Fruit fly (Drosophila melanogaster) whole organism, embryonic: ENCODE measurements around the gene Rtnl1.

Experiments used
- B-H2 ChIP-seq: fragments of 200-800 bp; sonication (Bioruptor generic); optimal IDR thresholded peaks from 2 replicates; lab custom pipeline; 2018; ENCODE audit warnings: missing biosample characterization, mild to moderate bottlenecking, missing genetic modification characterization
- BtbVII ChIP-seq: fragments of 200-800 bp; sonication (Bioruptor generic); optimal IDR thresholded peaks from 3 replicates; lab custom pipeline; 2017; ENCODE audit warnings: missing biosample characterization, mild to moderate bottlenecking, missing genetic modification characterization
- CG10366 ChIP-seq: fragments of 200-800 bp; sonication (Bioruptor generic); IDR thresholded peaks from 2 replicates; pipeline ENCODE4 v1.3.6; 2022; ENCODE audit warnings: missing biosample characterization, missing genetic modification characterization
- CG15479 ChIP-seq: fragments of 200-800 bp; sonication (Bioruptor generic); optimal IDR thresholded peaks from 3 replicates; lab custom pipeline; 2019; ENCODE audit warnings: missing biosample characterization, mild to moderate bottlenecking, missing genetic modification characterization, moderate library complexity
- CG16779 ChIP-seq: fragments of 200-800 bp; sonication (Bioruptor generic); IDR thresholded peaks from 2 replicates; pipeline ENCODE4 v1.3.6; 2022; ENCODE audit warnings: missing biosample characterization, missing genetic modification characterization
- CG16815 ChIP-seq: fragments of 200-800 bp; sonication (Bioruptor generic); optimal IDR thresholded peaks from 3 replicates; lab custom pipeline; 2017; ENCODE audit warnings: missing biosample characterization, mild to moderate bottlenecking, missing genetic modification characterization
- CG17328 ChIP-seq: fragments of 200-800 bp; sonication (Bioruptor generic); IDR thresholded peaks from 2 replicates; pipeline ENCODE4 v1.3.6; 2022; ENCODE audit warnings: missing biosample characterization, missing genetic modification characterization
- CG18599 ChIP-seq: fragments of 200-800 bp; sonication (Bioruptor generic); optimal IDR thresholded peaks from 3 replicates; lab custom pipeline; 2017; ENCODE audit warnings: missing biosample characterization, missing genetic modification characterization, mild to moderate bottlenecking, moderate library complexity, missing genetic modification reagents
- CG2889 ChIP-seq: fragments of 200-800 bp; sonication (Bioruptor generic); IDR thresholded peaks from 3 replicates; pipeline ENCODE4 v1.3.6; 2022; ENCODE audit warnings: missing biosample characterization, missing genetic modification characterization
- CG31365 ChIP-seq: fragments of 200-800 bp; sonication (Bioruptor generic); optimal IDR thresholded peaks from 2 replicates; lab custom pipeline; 2018; ENCODE audit warnings: missing biosample characterization, mild to moderate bottlenecking, missing genetic modification characterization
- CG31441 ChIP-seq: fragments of 200-800 bp; sonication (Bioruptor generic); IDR thresholded peaks from 2 replicates; pipeline ENCODE4 v1.3.6; 2022; ENCODE audit warnings: missing biosample characterization, missing genetic modification characterization
- CG33557 ChIP-seq: fragments of 200-800 bp; sonication (Bioruptor generic); optimal IDR thresholded peaks from 2 replicates; lab custom pipeline; 2019; ENCODE audit warnings: missing biosample characterization, mild to moderate bottlenecking, missing genetic modification characterization, moderate library complexity
- CG42726 ChIP-seq: fragments of 200-800 bp; sonication (Bioruptor generic); IDR thresholded peaks from 2 replicates; pipeline ENCODE4 v1.3.6; 2022; ENCODE audit warnings: missing biosample characterization, missing genetic modification characterization; ENCODE audit not compliant: partially characterized antibody
- CG6683 ChIP-seq: fragments of 200-800 bp; sonication (Bioruptor generic); optimal IDR thresholded peaks from 2 replicates; lab custom pipeline; 2017; ENCODE audit warnings: missing biosample characterization, mild to moderate bottlenecking, missing genetic modification characterization, missing genetic modification reagents
- CG6791 ChIP-seq: fragments of 200-800 bp; sonication (Bioruptor generic); IDR thresholded peaks from 3 replicates; pipeline ENCODE4 v1.3.6; 2022; ENCODE audit warnings: missing biosample characterization, missing genetic modification characterization; ENCODE audit not compliant: partially characterized antibody
- CG7357 ChIP-seq: fragments of 200-800 bp; sonication (Bioruptor generic); IDR thresholded peaks from 3 replicates; pipeline ENCODE4 v1.3.6; 2022; ENCODE audit warnings: missing biosample characterization, missing genetic modification characterization
- CG7786 ChIP-seq: fragments of 200-800 bp; sonication (Bioruptor generic); optimal IDR thresholded peaks from 2 replicates; lab custom pipeline; 2016; ENCODE audit warnings: missing biosample characterization, missing genetic modification characterization
- CG7987 ChIP-seq: fragments of 200-800 bp; sonication (Bioruptor generic); optimal IDR thresholded peaks from 2 replicates; lab custom pipeline; 2018; ENCODE audit warnings: missing biosample characterization, mild to moderate bottlenecking, missing genetic modification characterization, moderate library complexity
- CG8924 ChIP-seq: fragments of 200-800 bp; optimal IDR thresholded peaks from 3 replicates; lab custom pipeline; 2019; ENCODE audit warnings: missing biosample characterization, mild to moderate bottlenecking, missing genetic modification characterization, moderate library complexity
- CG9609 ChIP-seq: fragments of 200-800 bp; sonication (Bioruptor generic); optimal IDR thresholded peaks from 3 replicates; lab custom pipeline; 2016; ENCODE audit warnings: missing biosample characterization, missing genetic modification characterization
- CG9817 ChIP-seq: fragments of 200-800 bp; sonication (Bioruptor generic); optimal IDR thresholded peaks from 2 replicates; lab custom pipeline; 2018; ENCODE audit warnings: missing biosample characterization, mild to moderate bottlenecking, missing genetic modification characterization, moderate library complexity
- D ChIP-seq, 2 experiments: fragments of 200-800 bp in 1 of 2; fragments of >200 bp in 1 of 2; sonication (Bioruptor generic) in 1 of 2; optimal IDR thresholded peaks; 2 replicates in 1 of 2; 3 replicates in 1 of 2; lab custom pipeline; 2017; ENCODE audit warnings: mild to moderate bottlenecking in 1 of 2, missing biosample characterization in 1 of 2, missing genetic modification characterization in 1 of 2, missing genetic modification reagents in 1 of 2
- GATAe ChIP-seq: fragments of 200-800 bp; sonication (Bioruptor generic); conservative IDR thresholded peaks from 2 replicates; pipeline ENCODE4 v1.3.6; 2022; ENCODE audit warnings: missing biosample characterization, missing genetic modification characterization
- H15 ChIP-seq: fragments of 200-800 bp; sonication (Bioruptor generic); IDR thresholded peaks from 3 replicates; pipeline ENCODE4 v1.3.6; 2022; ENCODE audit warnings: missing biosample characterization, missing genetic modification characterization
- HLH3B ChIP-seq: fragments of 200-800 bp; sonication (Bioruptor generic); IDR thresholded peaks from 2 replicates; pipeline ENCODE4 v1.3.6; 2022; ENCODE audit warnings: missing biosample characterization, missing genetic modification characterization
- Oaz ChIP-seq: fragments of 200-800 bp; sonication (Bioruptor generic); IDR thresholded peaks from 2 replicates; pipeline ENCODE4 v1.3.6; 2022; ENCODE audit warnings: missing biosample characterization, missing genetic modification characterization
- Six4 ChIP-seq: fragments of 200-800 bp; sonication (Bioruptor generic); optimal IDR thresholded peaks from 2 replicates; lab custom pipeline; 2016; ENCODE audit warnings: missing biosample characterization, missing genetic modification characterization
- Usf ChIP-seq: fragments of 200-800 bp; sonication (Bioruptor generic); optimal IDR thresholded peaks from 2 replicates; lab custom pipeline; 2017; ENCODE audit warnings: missing genotype, missing biosample characterization, missing genetic modification characterization
- al ChIP-seq: fragments of 200-800 bp; sonication (Bioruptor generic); IDR thresholded peaks from 2 replicates; pipeline ENCODE4 v1.3.6; 2022; ENCODE audit warnings: missing biosample characterization, missing genetic modification characterization
- bab2 ChIP-seq: fragments of 200-800 bp; sonication (Bioruptor generic); optimal IDR thresholded peaks from 2 replicates; lab custom pipeline; 2016; ENCODE audit warnings: missing biosample characterization, missing genetic modification characterization
- br ChIP-seq: fragments of >200 bp; optimal IDR thresholded peaks from 2 replicates; lab custom pipeline; 2017
- cwo ChIP-seq: fragments of 200-800 bp; sonication (Bioruptor generic); optimal IDR thresholded peaks from 3 replicates; lab custom pipeline; 2017; ENCODE audit warnings: missing biosample characterization, missing genetic modification characterization, mild to moderate bottlenecking, moderate library complexity, missing genetic modification reagents
- emc ChIP-seq: fragments of 200-800 bp; sonication (Bioruptor generic); optimal IDR thresholded peaks from 2 replicates; lab custom pipeline; 2016; ENCODE audit warnings: missing biosample characterization, missing genetic modification characterization
- en ChIP-seq: fragments of 200-800 bp; sonication (Bioruptor generic); optimal IDR thresholded peaks from 2 replicates; lab custom pipeline; 2016; ENCODE audit warnings: missing biosample characterization, missing genetic modification characterization
- eve ChIP-seq, 2 experiments: fragments of >200 bp; optimal IDR thresholded peaks; 2 replicates each; lab custom pipeline; 2017; ENCODE audit warnings: missing biosample characterization in 2 of 2, missing genetic modification characterization in 2 of 2
- exex ChIP-seq: fragments of 200-800 bp; sonication (Bioruptor generic); optimal IDR thresholded peaks from 4 replicates; lab custom pipeline; 2018; ENCODE audit warnings: missing biosample characterization, mild to moderate bottlenecking, missing genetic modification characterization, moderate library complexity
- fd64A ChIP-seq: fragments of 200-800 bp; sonication (Bioruptor generic); optimal IDR thresholded peaks from 3 replicates; lab custom pipeline; 2018; ENCODE audit warnings: missing biosample characterization, mild to moderate bottlenecking, missing genetic modification characterization
- fd96Cb ChIP-seq: fragments of 200-800 bp; sonication (Bioruptor generic); optimal IDR thresholded peaks from 2 replicates; lab custom pipeline; 2018; ENCODE audit warnings: missing biosample characterization, mild to moderate bottlenecking, missing genetic modification characterization, moderate library complexity
- grn ChIP-seq: fragments of 200-800 bp; sonication (Bioruptor generic); optimal IDR thresholded peaks from 3 replicates; lab custom pipeline; 2017; ENCODE audit warnings: missing biosample characterization, missing genetic modification characterization
- hbn ChIP-seq: fragments of 200-800 bp; sonication (Bioruptor generic); IDR thresholded peaks from 2 replicates; pipeline ENCODE4 v1.3.6; 2022; ENCODE audit warnings: missing biosample characterization, missing genetic modification characterization; ENCODE audit not compliant: partially characterized antibody
- hth ChIP-seq: fragments of >200 bp; optimal IDR thresholded peaks from 2 replicates; lab custom pipeline; 2017; ENCODE audit warnings: inconsistent platforms
- mam ChIP-seq: fragments of 200-800 bp; sonication (Bioruptor generic); optimal IDR thresholded peaks from 3 replicates; lab custom pipeline; 2016; ENCODE audit warnings: missing biosample characterization, missing genetic modification characterization
- nom ChIP-seq: fragments of 200-800 bp; sonication (Bioruptor generic); optimal IDR thresholded peaks from 2 replicates; lab custom pipeline; 2017; ENCODE audit warnings: missing biosample characterization, missing genetic modification characterization, mild to moderate bottlenecking, moderate library complexity, missing genetic modification reagents
- onecut ChIP-seq: fragments of 200-800 bp; sonication (Bioruptor generic); IDR thresholded peaks from 2 replicates; pipeline ENCODE4 v1.3.6; 2022; ENCODE audit warnings: missing biosample characterization, missing genetic modification characterization
- prd ChIP-seq, 3 experiments: fragments of >200 bp in 2 of 3; fragments of 200-800 bp in 1 of 3; sonication (Bioruptor generic) in 1 of 3; optimal IDR thresholded peaks in 2 of 3; IDR thresholded peaks in 1 of 3; 2 replicates in 2 of 3; 3 replicates in 1 of 3; pipeline versions ENCODE4 v1.3.6 to Lab custom; 2017 to 2022; ENCODE audit warnings: missing biosample characterization in 1 of 3, missing genetic modification characterization in 1 of 3
- ranshi ChIP-seq: fragments of 200-800 bp; sonication (Bioruptor generic); IDR thresholded peaks from 2 replicates; pipeline ENCODE4 v1.3.6; 2022; ENCODE audit warnings: missing biosample characterization, missing genetic modification characterization
- salm ChIP-seq: fragments of 200-800 bp; sonication (Bioruptor generic); optimal IDR thresholded peaks from 2 replicates; lab custom pipeline; 2018; ENCODE audit warnings: missing biosample characterization, mild to moderate bottlenecking, missing genetic modification characterization
- sd ChIP-seq: fragments of 200-800 bp; sonication (Bioruptor generic); optimal IDR thresholded peaks from 3 replicates; lab custom pipeline; 2018; ENCODE audit warnings: missing biosample characterization, mild to moderate bottlenecking, missing genetic modification characterization, moderate library complexity
- wek ChIP-seq: fragments of 200-800 bp; sonication (Bioruptor generic); optimal IDR thresholded peaks from 3 replicates; lab custom pipeline; 2018; ENCODE audit warnings: missing biosample characterization, mild to moderate bottlenecking, missing genetic modification characterization, moderate library complexity

The Rtnl1 gene

DNA sequence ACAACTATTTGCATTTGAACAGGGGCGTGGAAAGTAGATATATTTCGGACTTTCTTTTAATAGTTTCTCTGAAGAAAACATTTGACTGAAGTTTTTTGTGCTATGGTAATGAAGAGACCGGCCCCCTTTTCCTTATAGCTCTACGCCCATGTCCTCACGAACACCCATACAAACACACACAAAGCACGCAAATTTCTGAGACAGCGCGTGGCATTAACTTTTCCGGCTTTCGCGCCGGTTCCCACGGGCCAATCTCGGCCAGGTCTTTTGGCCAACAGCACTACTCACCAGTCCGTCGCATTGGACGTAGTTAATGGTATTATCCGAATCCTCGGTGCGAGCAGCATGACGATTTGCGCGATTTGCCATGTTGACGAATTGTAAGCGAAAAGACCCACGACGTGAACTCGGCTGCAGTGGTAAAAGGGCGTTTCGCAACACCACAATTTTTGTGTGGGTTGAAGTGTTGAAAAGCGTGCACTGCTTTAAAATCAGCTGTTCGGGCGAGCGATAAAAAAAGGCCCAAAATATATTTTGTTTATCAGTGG is 42.9 kb upstream of the Rtnl1 start, which contains the start of gene senju (continued):
- TF ChIP-seq CG9609 (GFP tag; lab: Kevin White, UChicago) (peak; percentile 87), CG31441 (GFP tag; lab: Robert Waterston, UW) (peak; percentile 81), mam (GFP tag; lab: Kevin White, UChicago) (peak; percentile 86), B-H2 (peak; percentile 88), HLH3B (GFP tag; lab: Robert Waterston, UW) (peak; percentile 78), CG7987 (peak; percentile 93), hth (lab: Kevin White, UChicago) (no peak), BtbVII (GFP tag; lab: Kevin White, UChicago) (peak; percentile 84), CG15479 (GFP tag; lab: Kevin White, UChicago) (peak; percentile 94), bab2 (GFP tag; lab: Kevin White, UChicago) (peak; percentile 91), eve (GFP tag; optimal IDR thresholded peaks at IDR 0.05; lab: Kevin White, UChicago) (no peak), GATAe (GFP tag; lab: Robert Waterston, UW) (no peak; the same call in 1 of the 2 replicates), Six4 (peak; percentile 84), CG42726 (GFP tag; lab: Robert Waterston, UW) (peak; percentile 36; the same call in 1 of the 2 replicates), al (peak; percentile 39; the same call in 1 of the 2 replicates), CG7357 (GFP tag; lab: Robert Waterston, UW) (no peak; the same call in 2 of the 3 replicates), CG9817 (tag; lab: Kevin White, UChicago) (peak; percentile 51), hbn (GFP tag; lab: Robert Waterston, UW) (0 out of 2 replicates have a peak, but pooled peaks have one; percentile 42), CG16779 (peak; percentile 53), nom (peak; percentile 74), Oaz (GFP tag; lab: Robert Waterston, UW) (0 out of 2 replicates have a peak, but pooled peaks have one; percentile 30), grn (GFP tag; lab: Kevin White, UChicago) (peak; percentile 48), wek (GFP tag; lab: Kevin White, UChicago) (peak; percentile 57), CG7786 (GFP tag; lab: Kevin White, UChicago) (peak; percentile 88), onecut (GFP tag; lab: Robert Waterston, UW) (peak; percentile 84), H15 (GFP tag; lab: Robert Waterston, UW) (peak; percentile 60; the same call in 1 of the 3 replicates), CG6791 (GFP tag; lab: Robert Waterston, UW) (peak; percentile 54), fd96Cb (tag; lab: Kevin White, UChicago) (peak; percentile 61), fd64A (GFP tag; lab: Kevin White, UChicago) (peak; percentile 59), salm (tag; lab: Kevin White, UChicago) (peak; percentile 47), CG18599 (GFP tag; lab: Kevin White, UChicago) (peak; percentile 90), prd (optimal IDR thresholded peaks at IDR 0.05; lab: Kevin White, UChicago) (no peak), prd (GFP tag; IDR thresholded peaks at IDR 0.05; lab: Robert Waterston, UW) (peak; percentile 84), CG33557 (peak; percentile 72), emc (peak; percentile 78), CG8924 (tag; lab: Kevin White, UChicago) (peak; percentile 82), Usf (GFP tag; lab: Kevin White, UChicago) (peak; percentile 79), sd (tag; lab: Kevin White, UChicago) (peak; percentile 73), ranshi (GFP tag; lab: Robert Waterston, UW) (peak; percentile 85), cwo (GFP tag; lab: Kevin White, UChicago) (peak; percentile 79), en (GFP tag; lab: Kevin White, UChicago) (peak; percentile 62), CG31365 (tag; lab: Kevin White, UChicago) (peak; percentile 75), CG16815 (peak; percentile 73), CG2889 (GFP tag; lab: Robert Waterston, UW) (peak; percentile 71), br (lab: Kevin White, UChicago) (no peak), D (optimal IDR thresholded peaks at IDR 0.05; lab: Kevin White, UChicago) (peak; percentile 67), D (GFP tag; optimal IDR thresholded peaks at IDR 0.05; lab: Kevin White, UChicago) (peak; percentile 55), CG10366 (GFP tag; lab: Robert Waterston, UW) (peak; percentile 82), CG6683 (GFP tag; lab: Kevin White, UChicago) (peak; percentile 70), exex (tag; lab: Kevin White, UChicago) (peak; percentile 39), CG17328 (GFP tag; lab: Robert Waterston, UW) (peak; percentile 92)
